Fruit fly (Drosophila melanogaster): ENCODE data around the gene CG8032.

CG8032 gene

DNA sequence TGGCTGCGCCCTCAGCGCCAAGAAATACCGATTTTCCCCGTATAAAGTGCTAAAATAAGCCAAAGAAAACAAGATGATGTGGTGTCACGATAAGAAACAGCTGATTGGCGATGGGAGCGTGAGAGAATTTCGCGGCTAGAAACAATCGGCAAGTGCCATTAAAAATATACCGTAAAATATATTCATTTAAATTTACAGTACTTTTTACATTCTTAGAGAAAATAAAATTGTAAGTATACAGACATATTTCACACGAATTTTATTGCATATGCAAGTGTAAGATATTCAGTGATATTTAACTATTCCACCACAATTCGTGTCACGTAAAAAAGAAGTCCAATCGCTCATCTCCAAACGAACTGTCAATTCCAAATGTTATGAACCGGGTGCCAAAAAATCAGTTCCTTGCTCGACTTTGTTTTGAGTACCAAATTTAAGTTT lies 12.7 kb downstream of the CG8032 start, which contains the start of the genes Unc50, CG11755 and CG8043:
TSS of gene Unc50 (minus strand) at position 54 of the 441 bp plus-strand sequence.
TSS of gene CG11755 (plus strand) at position 356 of the 441 bp plus-strand sequence.
TSS of gene CG8043 (plus strand) at position 356 of the 441 bp plus-strand sequence.
- TF ChIP-seq Mnt (GFP tag; optimal IDR thresholded peaks at IDR 0.05) (peak; percentile 74), CG33017 (tag; optimal IDR thresholded peaks at IDR 0.05) (peak; percentile 67), CG7101 (tag; optimal IDR thresholded peaks at IDR 0.05) (peak; percentile 80), CG5204 (GFP tag; optimal IDR thresholded peaks at IDR 0.05) (peak; percentile 86), Hr96 (GFP tag; optimal IDR thresholded peaks at IDR 0.05) (peak; percentile 82), ovo (GFP tag; optimal IDR thresholded peaks at IDR 0.05) (peak; percentile 44), cnc (optimal IDR thresholded peaks at IDR 0.05) (no peak), bab1 (GFP tag; optimal IDR thresholded peaks at IDR 0.05) (peak; percentile 90), cic (GFP tag; optimal IDR thresholded peaks at IDR 0.05) (peak; percentile 37), Clk (GFP tag; optimal IDR thresholded peaks at IDR 0.05) (peak; percentile 59), CG7045 (GFP tag; optimal IDR thresholded peaks at IDR 0.05) (peak; percentile 81), toe (GFP tag; optimal IDR thresholded peaks at IDR 0.05) (peak; percentile 89), Crg-1 (GFP tag; optimal IDR thresholded peaks at IDR 0.05) (peak; percentile 73), tj (GFP tag; optimal IDR thresholded peaks at IDR 0.05) (peak; percentile 54), CG11617 (GFP tag; optimal IDR thresholded peaks at IDR 0.05) (peak; percentile 85), CG14711 (tag; optimal IDR thresholded peaks at IDR 0.05) (peak; percentile 74), CG12768 (GFP tag; optimal IDR thresholded peaks at IDR 0.05) (peak; percentile 73), kay (GFP tag; ENCODE audit: borderline replicate concordance) (peak; percentile 94), pad (GFP tag; optimal IDR thresholded peaks at IDR 0.05) (peak; percentile 59), CG1620 (GFP tag; optimal IDR thresholded peaks at IDR 0.05) (peak; percentile 82)

dm6 chr3R:8679934-8680333 lies 16.0 kb downstream of the CG8032 start, which contains the start of gene CG33325:
Gene CG33325, minus strand, starts transcription at chr3R:8680034.
- TF ChIP-seq CG12768 (GFP tag; optimal IDR thresholded peaks at IDR 0.05) = no peak
- no peak for TF ChIP-seq bab1 (GFP tag; optimal IDR thresholded peaks at IDR 0.05)
- TF ChIP-seq CG7045 (GFP tag; optimal IDR thresholded peaks at IDR 0.05) = no peak
- TF ChIP-seq Mnt (GFP tag; optimal IDR thresholded peaks at IDR 0.05) = no peak
- no peak for TF ChIP-seq Crg-1 (GFP tag; optimal IDR thresholded peaks at IDR 0.05)
- TF ChIP-seq tj (GFP tag; optimal IDR thresholded peaks at IDR 0.05) = no peak
- TF ChIP-seq ovo (GFP tag; optimal IDR thresholded peaks at IDR 0.05) = no peak
- TF ChIP-seq CG14711 (tag; optimal IDR thresholded peaks at IDR 0.05) = no peak
- no peak for TF ChIP-seq Clk (GFP tag; optimal IDR thresholded peaks at IDR 0.05)
- TF ChIP-seq CG11617 (GFP tag; optimal IDR thresholded peaks at IDR 0.05) = no peak
- TF ChIP-seq CG7101 (tag; optimal IDR thresholded peaks at IDR 0.05) = no peak
- no peak for TF ChIP-seq cnc (optimal IDR thresholded peaks at IDR 0.05)

DNA sequence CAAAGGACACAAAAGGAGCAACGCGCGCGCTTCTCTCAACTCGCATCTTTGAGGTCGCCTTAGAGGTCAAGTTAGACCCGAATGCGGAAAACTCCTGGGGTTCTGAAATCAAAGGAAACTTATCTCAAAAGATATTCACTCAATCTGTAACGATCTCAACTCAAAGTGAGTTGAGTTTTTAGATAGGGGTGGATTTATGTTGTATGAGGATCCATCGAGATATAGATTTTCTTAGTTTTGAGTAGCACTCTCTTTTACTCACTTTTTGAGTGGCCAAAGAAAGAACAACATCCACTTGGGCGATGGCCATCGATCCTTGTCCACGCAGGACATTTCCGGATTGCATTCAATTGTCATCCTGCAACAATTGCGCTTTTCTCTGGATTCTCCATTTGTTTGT lies 16.7 kb downstream of the CG8032 start:
- TF ChIP-seq pad (GFP tag; optimal IDR thresholded peaks at IDR 0.05) (no peak), Crg-1 (GFP tag; optimal IDR thresholded peaks at IDR 0.05) (no peak), tj (GFP tag; optimal IDR thresholded peaks at IDR 0.05) (no peak), CG12768 (GFP tag; optimal IDR thresholded peaks at IDR 0.05) (no peak), kay (GFP tag; ENCODE audit: borderline replicate concordance) (no peak), CG33017 (tag; optimal IDR thresholded peaks at IDR 0.05) (no peak), ovo (GFP tag; optimal IDR thresholded peaks at IDR 0.05) (no peak), CG14711 (tag; optimal IDR thresholded peaks at IDR 0.05) (no peak), Mnt (GFP tag; optimal IDR thresholded peaks at IDR 0.05) (no peak), Hr96 (GFP tag; optimal IDR thresholded peaks at IDR 0.05) (no peak), CG7101 (tag; optimal IDR thresholded peaks at IDR 0.05) (no peak), toe (GFP tag; optimal IDR thresholded peaks at IDR 0.05) (no peak), cic (GFP tag; optimal IDR thresholded peaks at IDR 0.05) (no peak), CG1620 (GFP tag; optimal IDR thresholded peaks at IDR 0.05) (no peak)

DNA sequence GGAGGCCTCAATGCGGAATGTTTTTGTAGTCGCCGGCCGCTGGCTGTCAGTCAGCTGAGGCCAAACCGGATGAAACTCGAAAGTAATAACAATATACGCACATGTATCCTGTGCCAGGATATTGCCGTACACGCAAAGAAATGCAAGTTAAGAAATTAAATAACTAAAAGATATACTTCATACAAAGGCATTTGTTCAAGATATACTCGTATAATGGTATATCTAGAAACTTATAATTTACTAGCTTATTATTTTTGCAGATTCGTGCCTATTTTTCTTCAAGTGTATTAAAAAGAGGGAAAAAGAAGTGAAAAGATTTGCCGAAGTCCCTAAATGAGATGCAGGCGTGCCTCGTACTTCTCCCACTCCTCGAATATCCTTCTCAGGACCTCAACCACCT lies 19.4 kb downstream of the CG8032 start:
- no peak for TF ChIP-seq cnc (optimal IDR thresholded peaks at IDR 0.05)
- TF ChIP-seq CG1620 (GFP tag; optimal IDR thresholded peaks at IDR 0.05) = no peak
- no peak for TF ChIP-seq Clk (GFP tag; optimal IDR thresholded peaks at IDR 0.05)
- TF ChIP-seq Crg-1 (GFP tag; optimal IDR thresholded peaks at IDR 0.05) = no peak
- TF ChIP-seq bab1 (GFP tag; optimal IDR thresholded peaks at IDR 0.05) = no peak
- no peak for TF ChIP-seq Hr96 (GFP tag; optimal IDR thresholded peaks at IDR 0.05)
- no peak for TF ChIP-seq kay (GFP tag; ENCODE audit: borderline replicate concordance)
- TF ChIP-seq CG12768 (GFP tag; optimal IDR thresholded peaks at IDR 0.05) = no peak
- TF ChIP-seq CG33017 (tag; optimal IDR thresholded peaks at IDR 0.05) = no peak
- TF ChIP-seq CG11617 (GFP tag; optimal IDR thresholded peaks at IDR 0.05) = no peak
- TF ChIP-seq CG7101 (tag; optimal IDR thresholded peaks at IDR 0.05) = no peak
- no peak for TF ChIP-seq ovo (GFP tag; optimal IDR thresholded peaks at IDR 0.05)
- no peak for TF ChIP-seq CG5204 (GFP tag; optimal IDR thresholded peaks at IDR 0.05)
- no peak for TF ChIP-seq toe (GFP tag; optimal IDR thresholded peaks at IDR 0.05)
- TF ChIP-seq cic (GFP tag; optimal IDR thresholded peaks at IDR 0.05) = no peak

DNA sequence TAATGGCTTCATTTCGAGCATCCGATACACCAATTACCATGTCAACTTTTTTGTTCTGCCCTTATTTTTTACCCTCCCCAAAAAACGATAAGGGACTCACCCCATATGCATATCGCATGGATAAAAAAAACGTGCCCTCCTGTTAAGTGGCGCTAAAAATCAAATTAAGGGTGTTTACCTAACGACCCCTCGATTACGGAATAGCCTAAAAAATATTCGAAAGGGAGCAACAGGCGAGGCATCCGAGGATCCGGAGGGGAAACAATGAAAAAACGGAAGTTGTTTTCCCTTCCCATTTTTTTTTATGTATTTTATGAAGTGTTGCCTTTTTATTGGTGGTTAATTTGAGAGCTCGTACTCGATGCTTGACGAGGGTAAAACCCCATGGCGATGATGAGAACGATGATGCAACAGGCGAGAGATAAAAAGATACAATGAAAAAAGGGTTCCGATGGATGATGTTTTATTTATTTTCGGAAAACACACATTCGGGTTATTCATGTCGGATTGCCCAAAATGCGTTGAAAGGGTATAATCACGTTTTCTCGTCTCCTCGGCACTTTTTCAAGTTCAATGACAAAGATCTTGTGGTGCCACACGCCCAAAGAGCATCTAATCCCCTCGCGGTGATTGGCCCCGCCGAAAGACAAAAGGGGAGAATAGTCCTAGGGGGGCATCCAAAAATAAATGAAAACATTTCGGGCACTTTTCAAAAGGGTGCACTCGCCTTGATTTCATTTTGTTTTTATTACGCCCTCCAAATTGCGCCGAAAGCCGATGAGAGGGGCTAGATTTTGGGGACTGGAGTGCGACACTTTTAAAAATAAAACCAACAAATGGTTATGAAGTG lies 20.6 kb downstream of the CG8032 start, which contains the start of gene CG44227:
TSS of gene CG44227 (minus strand) at position 849 of the 850 bp plus-strand sequence.
- no peak for TF ChIP-seq CG11617 (GFP tag; optimal IDR thresholded peaks at IDR 0.05)
- TF ChIP-seq CG7101 (tag; optimal IDR thresholded peaks at IDR 0.05) = no peak
- TF ChIP-seq CG33017 (tag; optimal IDR thresholded peaks at IDR 0.05) = no peak
- no peak for TF ChIP-seq Clk (GFP tag; optimal IDR thresholded peaks at IDR 0.05)
- TF ChIP-seq cnc (optimal IDR thresholded peaks at IDR 0.05) = no peak
- TF ChIP-seq ovo (GFP tag; optimal IDR thresholded peaks at IDR 0.05) = no peak
- TF ChIP-seq bab1 (GFP tag; optimal IDR thresholded peaks at IDR 0.05) = no peak
- TF ChIP-seq CG7045 (GFP tag; optimal IDR thresholded peaks at IDR 0.05) = no peak
- TF ChIP-seq CG5204 (GFP tag; optimal IDR thresholded peaks at IDR 0.05) = no peak
- TF ChIP-seq Hr96 (GFP tag; optimal IDR thresholded peaks at IDR 0.05) = no peak
- no peak for TF ChIP-seq CG12768 (GFP tag; optimal IDR thresholded peaks at IDR 0.05)
